Fruit fly (Drosophila melanogaster) whole organism, embryonic: ENCODE results near the gene nol.
A peak's percentile ranks its signal among the peaks of the same experiment; 100 is the strongest.

Experiments
- Atf-2 ChIP-seq: fragments of 200-800 bp; sonication (Bioruptor generic); optimal IDR thresholded peaks from 2 replicates; lab custom pipeline; 2016; ENCODE audit warnings: missing biosample characterization, missing genetic modification characterization
- Bgb ChIP-seq: fragments of 200-800 bp; sonication (Bioruptor generic); IDR thresholded peaks from 2 replicates; pipeline ENCODE4 v1.3.6; 2022; ENCODE audit warnings: missing biosample characterization, missing genetic modification characterization; ENCODE audit not compliant: partially characterized antibody
- CG11696 ChIP-seq: fragments of 200-800 bp; sonication (Bioruptor generic); IDR thresholded peaks from 2 replicates; pipeline ENCODE4 v1.3.6; 2022; ENCODE audit warnings: missing biosample characterization, missing genetic modification characterization
- CG12236 ChIP-seq: fragments of 200-800 bp; sonication (Bioruptor generic); optimal IDR thresholded peaks from 2 replicates; lab custom pipeline; 2016; ENCODE audit warnings: missing biosample characterization, missing genetic modification characterization
- CG12391 ChIP-seq: fragments of 200-800 bp; sonication (Bioruptor generic); optimal IDR thresholded peaks from 3 replicates; lab custom pipeline; 2018; ENCODE audit warnings: missing biosample characterization, mild to moderate bottlenecking, missing genetic modification characterization, moderate library complexity
- CG13775 ChIP-seq: fragments of 200-800 bp; sonication (Bioruptor generic); optimal IDR thresholded peaks from 3 replicates; lab custom pipeline; 2017; ENCODE audit warnings: missing biosample characterization, mild to moderate bottlenecking, missing genetic modification characterization
- CG16863 ChIP-seq: fragments of 200-800 bp; sonication (Bioruptor generic); optimal IDR thresholded peaks from 3 replicates; lab custom pipeline; 2016; ENCODE audit warnings: missing biosample characterization, missing genetic modification characterization
- CG1792 ChIP-seq: fragments of 200-800 bp; sonication (Bioruptor generic); optimal IDR thresholded peaks from 2 replicates; lab custom pipeline; 2016; ENCODE audit warnings: missing biosample characterization, missing genetic modification characterization
- CG18262 ChIP-seq: fragments of 200-800 bp; optimal IDR thresholded peaks from 3 replicates; lab custom pipeline; 2019; ENCODE audit warnings: missing biosample characterization, mild to moderate bottlenecking, missing genetic modification characterization, moderate library complexity
- CG2116 ChIP-seq: fragments of 200-800 bp; sonication (Bioruptor generic); optimal IDR thresholded peaks from 3 replicates; lab custom pipeline; 2018; ENCODE audit warnings: missing biosample characterization, mild to moderate bottlenecking, missing genetic modification characterization
- CG2120 ChIP-seq: fragments of 200-800 bp; sonication (Bioruptor generic); optimal IDR thresholded peaks from 3 replicates; lab custom pipeline; 2016; ENCODE audit warnings: missing biosample characterization, missing genetic modification characterization
- CG2199 ChIP-seq: fragments of 200-800 bp; sonication (Bioruptor generic); IDR thresholded peaks from 3 replicates; pipeline ENCODE4 v1.3.6; 2022; ENCODE audit warnings: missing biosample characterization, missing genetic modification characterization
- CG30431 ChIP-seq: fragments of 200-800 bp; sonication (Bioruptor generic); optimal IDR thresholded peaks from 2 replicates; lab custom pipeline; 2017; ENCODE audit warnings: missing biosample characterization, missing genetic modification characterization
- CG31365 ChIP-seq: fragments of 200-800 bp; sonication (Bioruptor generic); optimal IDR thresholded peaks from 2 replicates; lab custom pipeline; 2018; ENCODE audit warnings: missing biosample characterization, mild to moderate bottlenecking, missing genetic modification characterization
- CG3163 ChIP-seq: fragments of 200-800 bp; sonication (Bioruptor generic); optimal IDR thresholded peaks from 3 replicates; lab custom pipeline; 2016; ENCODE audit warnings: missing biosample characterization, missing genetic modification characterization
- CG32767 ChIP-seq: fragments of 200-800 bp; sonication (Bioruptor generic); IDR thresholded peaks from 2 replicates; pipeline ENCODE4 v1.3.6; 2022; ENCODE audit warnings: missing biosample characterization, missing genetic modification characterization
- CG33213 ChIP-seq: fragments of 200-800 bp; sonication (Bioruptor generic); optimal IDR thresholded peaks from 3 replicates; lab custom pipeline; 2016; ENCODE audit warnings: missing biosample characterization, missing genetic modification characterization
- CG3726 ChIP-seq: fragments of 200-800 bp; sonication (Bioruptor generic); IDR thresholded peaks from 3 replicates; pipeline ENCODE4, ENCODE4 v1.3.6; 2022; ENCODE audit warnings: missing biosample characterization, missing genetic modification characterization
- CG6683 ChIP-seq: fragments of 200-800 bp; sonication (Bioruptor generic); optimal IDR thresholded peaks from 2 replicates; lab custom pipeline; 2017; ENCODE audit warnings: missing biosample characterization, mild to moderate bottlenecking, missing genetic modification characterization, missing genetic modification reagents
- CG7928 ChIP-seq: fragments of 200-800 bp; sonication (Bioruptor generic); optimal IDR thresholded peaks from 2 replicates; lab custom pipeline; 2017; ENCODE audit warnings: missing biosample characterization, mild to moderate bottlenecking, missing genetic modification characterization
- CG8359 ChIP-seq: fragments of 200-800 bp; sonication (Bioruptor generic); optimal IDR thresholded peaks from 2 replicates; lab custom pipeline; 2017; ENCODE audit warnings: missing biosample characterization, mild to moderate bottlenecking, missing genetic modification characterization, borderline replicate concordance
- CG8765 ChIP-seq: fragments of 200-800 bp; sonication (Bioruptor generic); IDR thresholded peaks from 2 replicates; pipeline ENCODE4 v1.3.6; 2022; ENCODE audit warnings: missing biosample characterization, missing genetic modification characterization
- Ets97D ChIP-seq: fragments of 200-800 bp; sonication (Bioruptor generic); optimal IDR thresholded peaks from 3 replicates; lab custom pipeline; 2016; ENCODE audit warnings: missing biosample characterization, missing genetic modification characterization
- HmgD ChIP-seq: fragments of 200-800 bp; sonication (Bioruptor generic); optimal IDR thresholded peaks from 3 replicates; lab custom pipeline; 2016; ENCODE audit warnings: missing biosample characterization, missing genetic modification characterization
- Lpt ChIP-seq: fragments of >200 bp; optimal IDR thresholded peaks from 2 replicates; lab custom pipeline; 2018; ENCODE audit warnings: missing biosample characterization, missing genetic modification characterization
- Med ChIP-seq: fragments of 200-800 bp; sonication (Bioruptor generic); peaks from one replicate; lab custom pipeline; 2016; ENCODE audit warnings: missing biosample characterization, missing genetic modification characterization, mild to moderate bottlenecking, inconsistent platforms, moderate library complexity
- Nf-YB ChIP-seq: fragments of 200-800 bp; sonication (Bioruptor generic); optimal IDR thresholded peaks from 3 replicates; lab custom pipeline; 2019; ENCODE audit warnings: missing biosample characterization, mild to moderate bottlenecking, missing genetic modification characterization, moderate library complexity
- Optix ChIP-seq: fragments of 200-800 bp; sonication (Bioruptor generic); IDR thresholded peaks from 3 replicates; pipeline ENCODE4 v1.3.6; 2022; ENCODE audit warnings: missing biosample characterization, missing genetic modification characterization
- Pdp1 ChIP-seq, 2 experiments: fragments of 200-800 bp; sonication (Bioruptor generic); optimal IDR thresholded peaks; 3 replicates each; lab custom pipeline; 2016; ENCODE audit warnings: missing biosample characterization in 2 of 2, missing genetic modification characterization in 2 of 2, mild to moderate bottlenecking in 1 of 2, moderate library complexity in 1 of 2
- Six4 ChIP-seq: fragments of 200-800 bp; sonication (Bioruptor generic); optimal IDR thresholded peaks from 2 replicates; lab custom pipeline; 2016; ENCODE audit warnings: missing biosample characterization, missing genetic modification characterization
- Spps ChIP-seq: fragments of 200-800 bp; sonication (Bioruptor generic); optimal IDR thresholded peaks from 2 replicates; lab custom pipeline; 2018; ENCODE audit warnings: missing biosample characterization, mild to moderate bottlenecking, missing genetic modification characterization
- Ssrp ChIP-seq: fragments of 200-800 bp; sonication (Bioruptor generic); optimal IDR thresholded peaks from 2 replicates; lab custom pipeline; 2018; ENCODE audit warnings: missing biosample characterization, mild to moderate bottlenecking, missing genetic modification characterization, moderate library complexity
- Tbp ChIP-seq: fragments of >200 bp; optimal IDR thresholded peaks from 2 replicates; lab custom pipeline; 2018; ENCODE audit warnings: missing biosample characterization, missing genetic modification characterization
- ase ChIP-seq: fragments of 200-800 bp; sonication (Bioruptor generic); IDR thresholded peaks from 3 replicates; pipeline ENCODE4 v1.3.6; 2022; ENCODE audit warnings: missing biosample characterization, missing genetic modification characterization
- az2 ChIP-seq: fragments of 200-800 bp; sonication (Bioruptor generic); optimal IDR thresholded peaks from 3 replicates; lab custom pipeline; 2016; ENCODE audit warnings: missing biosample characterization, missing genetic modification characterization
- br ChIP-seq: fragments of >200 bp; optimal IDR thresholded peaks from 2 replicates; lab custom pipeline; 2017
- cad ChIP-seq: fragments of >200 bp; optimal IDR thresholded peaks from 2 replicates; lab custom pipeline; 2017; ENCODE audit warnings: missing biosample characterization, missing genetic modification characterization
- cg ChIP-seq: fragments of 200-800 bp; sonication (Bioruptor generic); optimal IDR thresholded peaks from 3 replicates; lab custom pipeline; 2019; ENCODE audit warnings: missing biosample characterization, mild to moderate bottlenecking, missing genetic modification characterization, moderate library complexity
- chn ChIP-seq: fragments of 200-800 bp; sonication (Bioruptor generic); optimal IDR thresholded peaks from 2 replicates; lab custom pipeline; 2016; ENCODE audit warnings: missing biosample characterization, missing genetic modification characterization
- crol ChIP-seq: fragments of 200-800 bp; sonication (Bioruptor generic); IDR thresholded peaks from 2 replicates; pipeline ENCODE4 v1.3.6; 2022; ENCODE audit warnings: missing biosample characterization, missing genetic modification characterization
- eve ChIP-seq, 2 experiments: fragments of >200 bp; optimal IDR thresholded peaks; 2 replicates each; lab custom pipeline; 2017; ENCODE audit warnings: missing biosample characterization in 2 of 2, missing genetic modification characterization in 2 of 2
- ewg ChIP-seq: fragments of 200-800 bp; sonication (Bioruptor generic); optimal IDR thresholded peaks from 3 replicates; lab custom pipeline; 2017; ENCODE audit warnings: mild to moderate bottlenecking, missing biosample characterization, missing genetic modification reagents, missing genetic modification characterization
- ftz-f1 ChIP-seq: fragments of 200-800 bp; sonication (Bioruptor generic); optimal IDR thresholded peaks from 2 replicates; lab custom pipeline; 2016; ENCODE audit warnings: missing biosample characterization, missing genetic modification characterization
- lbe ChIP-seq: fragments of 200-800 bp; sonication (Bioruptor generic); optimal IDR thresholded peaks from 2 replicates; lab custom pipeline; 2016; ENCODE audit warnings: missing biosample characterization, mild to moderate bottlenecking, missing genetic modification characterization
- nau ChIP-seq: fragments of 200-800 bp; sonication (Bioruptor generic); optimal IDR thresholded peaks from 3 replicates; lab custom pipeline; 2017; ENCODE audit warnings: missing biosample characterization, mild to moderate bottlenecking, missing genetic modification characterization, missing genetic modification reagents
- nerfin-1 ChIP-seq: fragments of 200-800 bp; sonication (Bioruptor generic); optimal IDR thresholded peaks from 3 replicates; lab custom pipeline; 2019; ENCODE audit warnings: missing biosample characterization, mild to moderate bottlenecking, missing genetic modification characterization, moderate library complexity
- nmo ChIP-seq: fragments of 200-800 bp; sonication (Bioruptor generic); optimal IDR thresholded peaks from 2 replicates; lab custom pipeline; 2018; ENCODE audit warnings: missing biosample characterization, mild to moderate bottlenecking, missing genetic modification characterization, moderate library complexity
- onecut ChIP-seq: fragments of 200-800 bp; sonication (Bioruptor generic); IDR thresholded peaks from 2 replicates; pipeline ENCODE4 v1.3.6; 2022; ENCODE audit warnings: missing biosample characterization, missing genetic modification characterization
- pita ChIP-seq: fragments of 200-800 bp; sonication (Bioruptor generic); optimal IDR thresholded peaks from 2 replicates; lab custom pipeline; 2017; ENCODE audit warnings: missing biosample characterization, mild to moderate bottlenecking, missing genetic modification characterization
- trem ChIP-seq: fragments of 200-800 bp; optimal IDR thresholded peaks from 3 replicates; lab custom pipeline; 2019; ENCODE audit warnings: missing biosample characterization, mild to moderate bottlenecking, missing genetic modification characterization, moderate library complexity
- usp ChIP-seq: fragments of >200 bp; optimal IDR thresholded peaks from 2 replicates; lab custom pipeline; 2017; ENCODE audit warnings: missing biosample characterization, missing genetic modification characterization

Gene nol

dm6 chr3L:11091943-11092609 is 38.6 kb upstream of the nol start (continued):
- TF ChIP-seq Med (GFP tag; lab: Kevin White, UChicago) (peak; percentile 92), Ssrp (no peak), CG8765 (no peak), Bgb (no peak), Lpt (GFP tag; lab: Kevin White, UChicago) (no peak), az2 (peak; percentile 27), onecut (GFP tag; lab: Robert Waterston, UW) (peak; percentile 56; the same call in 1 of the 2 replicates), chn (GFP tag; lab: Kevin White, UChicago) (peak; percentile 88), usp (GFP tag; lab: Kevin White, UChicago) (no peak), Tbp (GFP tag; lab: Kevin White, UChicago) (no peak), CG2116 (GFP tag; lab: Kevin White, UChicago) (peak; percentile 6), CG18262 (tag; lab: Kevin White, UChicago) (peak; percentile 45), eve (GFP tag; optimal IDR thresholded peaks at IDR 0.05; lab: Kevin White, UChicago) (peak in 1 of 2 experiments; percentile 58), CG1792 (GFP tag; lab: Kevin White, UChicago) (peak; percentile 36), CG7928 (no peak), CG33213 (GFP tag; lab: Kevin White, UChicago) (peak; percentile 63), ewg (GFP tag; lab: Kevin White, UChicago) (peak; percentile 7), CG30431 (no peak), br (lab: Kevin White, UChicago) (no peak), nmo (GFP tag; lab: Kevin White, UChicago) (peak; percentile 27), CG32767 (GFP tag; lab: Robert Waterston, UW) (no peak), Pdp1 (GFP tag; optimal IDR thresholded peaks at IDR 0.05; lab: Kevin White, UChicago) (peak; percentile 37 to 98), CG12391 (peak; percentile 34), nau (GFP tag; lab: Kevin White, UChicago) (peak; percentile 47), lbe (GFP tag; lab: Kevin White, UChicago) (peak; percentile 48), cad (no peak), Ets97D (peak; percentile 63), ase (GFP tag; lab: Robert Waterston, UW) (no peak), trem (peak; percentile 32), CG2199 (GFP tag; lab: Robert Waterston, UW) (0 out of 3 replicates have a peak, but pooled peaks have one; percentile 46), Atf-2 (peak; percentile 34), ftz-f1 (peak; percentile 75), CG11696 (GFP tag; lab: Robert Waterston, UW) (no peak), CG13775 (GFP tag; lab: Kevin White, UChicago) (peak; percentile 7), Optix (GFP tag; lab: Robert Waterston, UW) (no peak), Nf-YB (peak; percentile 3), CG2120 (peak; percentile 48), crol (GFP tag; lab: Robert Waterston, UW) (peak; percentile 86), HmgD (GFP tag; lab: Kevin White, UChicago) (no peak), CG12236 (GFP tag; lab: Kevin White, UChicago) (peak; percentile 4), CG3163 (GFP tag; lab: Kevin White, UChicago) (peak; percentile 43), Six4 (GFP tag; lab: Kevin White, UChicago) (peak; percentile 28), CG3726 (GFP tag; lab: Robert Waterston, UW) (no peak), pita (GFP tag; lab: Kevin White, UChicago) (no peak), CG6683 (GFP tag; lab: Kevin White, UChicago) (no peak), CG16863 (GFP tag; lab: Kevin White, UChicago) (peak; percentile 42), nerfin-1 (tag; lab: Kevin White, UChicago) (no peak), Spps (tag; lab: Kevin White, UChicago) (no peak), CG8359 (GFP tag; lab: Kevin White, UChicago) (no peak), CG31365 (tag; lab: Kevin White, UChicago) (no peak), cg (GFP tag; lab: Kevin White, UChicago) (no peak)
